Fruit fly (Drosophila melanogaster): ENCODE data around the gene mRpL15.
A peak's percentile ranks its signal among the peaks of the same experiment; 100 is the strongest.

mRpL15 gene

DNA sequence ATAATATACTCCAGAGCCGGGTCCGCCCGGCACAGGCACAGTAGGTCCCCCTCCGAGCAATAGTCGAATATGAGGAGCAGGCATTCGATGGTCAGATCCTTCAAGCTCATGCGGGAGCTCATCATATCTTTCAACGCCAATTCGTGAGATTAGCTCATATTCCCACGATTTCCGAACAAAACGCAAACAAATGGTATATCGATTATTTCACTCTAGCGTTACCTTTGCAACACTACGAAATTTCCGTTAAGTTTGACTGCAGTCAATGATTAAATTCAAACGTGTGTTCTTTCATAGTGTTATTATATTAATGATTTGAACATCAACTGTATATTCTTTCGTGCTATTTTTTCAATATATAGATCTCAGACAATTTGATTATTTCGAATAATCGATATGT is 42.7 kb downstream of the mRpL15 start, which contains the start of gene CG33969:
TSS of gene CG33969 (minus strand) at position 197 of the 400 bp plus-strand sequence.
- TF ChIP-seq CG5204 (GFP tag; optimal IDR thresholded peaks at IDR 0.05) (no peak), CG1620 (GFP tag; optimal IDR thresholded peaks at IDR 0.05) (peak; percentile 5), pad (GFP tag; optimal IDR thresholded peaks at IDR 0.05) (peak; percentile 29), Crg-1 (GFP tag; optimal IDR thresholded peaks at IDR 0.05) (peak; percentile 18), cic (GFP tag; optimal IDR thresholded peaks at IDR 0.05) (no peak), kay (GFP tag; ENCODE audit: borderline replicate concordance) (peak; percentile 49), CG11617 (GFP tag; optimal IDR thresholded peaks at IDR 0.05) (no peak), Clk (GFP tag; optimal IDR thresholded peaks at IDR 0.05) (no peak), Hr96 (GFP tag; optimal IDR thresholded peaks at IDR 0.05) (no peak), ovo (GFP tag; optimal IDR thresholded peaks at IDR 0.05) (no peak), bab1 (GFP tag; optimal IDR thresholded peaks at IDR 0.05) (peak; percentile 36), CG33017 (tag; optimal IDR thresholded peaks at IDR 0.05) (no peak), CG14711 (tag; optimal IDR thresholded peaks at IDR 0.05) (no peak), tj (GFP tag; optimal IDR thresholded peaks at IDR 0.05) (peak; percentile 2), Mnt (GFP tag; optimal IDR thresholded peaks at IDR 0.05) (no peak), CG12768 (GFP tag; optimal IDR thresholded peaks at IDR 0.05) (no peak), CG7045 (GFP tag; optimal IDR thresholded peaks at IDR 0.05) (no peak), CG7101 (tag; optimal IDR thresholded peaks at IDR 0.05) (peak; percentile 22), cnc (optimal IDR thresholded peaks at IDR 0.05) (no peak)

DNA sequence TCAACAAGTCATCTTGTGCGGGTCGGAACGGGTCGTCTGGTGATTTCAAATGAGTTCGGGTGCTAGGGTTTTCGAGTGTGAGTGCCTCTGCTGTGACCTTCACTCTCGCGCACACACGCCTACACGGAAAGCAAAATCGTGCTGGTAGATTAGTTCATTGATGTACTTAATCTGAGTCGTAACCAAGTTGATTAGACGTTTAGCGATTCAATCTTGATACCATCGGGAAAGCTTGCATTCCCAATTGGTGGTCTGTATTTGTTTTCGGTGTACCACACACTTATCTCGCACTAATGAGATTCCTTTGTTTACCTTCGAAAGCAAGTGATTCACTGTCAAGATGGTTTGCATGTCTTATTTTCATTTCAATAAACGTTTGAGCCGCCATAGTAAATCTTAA is 47.0 kb downstream of the mRpL15 start:
- TF ChIP-seq CG7045 (GFP tag; optimal IDR thresholded peaks at IDR 0.05) (no peak), tj (GFP tag; optimal IDR thresholded peaks at IDR 0.05) (no peak), CG12768 (GFP tag; optimal IDR thresholded peaks at IDR 0.05) (no peak), kay (GFP tag; ENCODE audit: borderline replicate concordance) (peak; percentile 94), bab1 (GFP tag; optimal IDR thresholded peaks at IDR 0.05) (no peak), ovo (GFP tag; optimal IDR thresholded peaks at IDR 0.05) (no peak), Mnt (GFP tag; optimal IDR thresholded peaks at IDR 0.05) (peak; percentile 50), CG14711 (tag; optimal IDR thresholded peaks at IDR 0.05) (peak; percentile 21), pad (GFP tag; optimal IDR thresholded peaks at IDR 0.05) (no peak), CG1620 (GFP tag; optimal IDR thresholded peaks at IDR 0.05) (no peak), CG11617 (GFP tag; optimal IDR thresholded peaks at IDR 0.05) (no peak), CG5204 (GFP tag; optimal IDR thresholded peaks at IDR 0.05) (no peak), CG7101 (tag; optimal IDR thresholded peaks at IDR 0.05) (peak; percentile 41), Clk (GFP tag; optimal IDR thresholded peaks at IDR 0.05) (no peak), cnc (optimal IDR thresholded peaks at IDR 0.05) (no peak), toe (GFP tag; optimal IDR thresholded peaks at IDR 0.05) (no peak), Crg-1 (GFP tag; optimal IDR thresholded peaks at IDR 0.05) (no peak), Hr96 (GFP tag; optimal IDR thresholded peaks at IDR 0.05) (no peak), cic (GFP tag; optimal IDR thresholded peaks at IDR 0.05) (peak; percentile 89), CG33017 (tag; optimal IDR thresholded peaks at IDR 0.05) (peak; percentile 41)

DNA sequence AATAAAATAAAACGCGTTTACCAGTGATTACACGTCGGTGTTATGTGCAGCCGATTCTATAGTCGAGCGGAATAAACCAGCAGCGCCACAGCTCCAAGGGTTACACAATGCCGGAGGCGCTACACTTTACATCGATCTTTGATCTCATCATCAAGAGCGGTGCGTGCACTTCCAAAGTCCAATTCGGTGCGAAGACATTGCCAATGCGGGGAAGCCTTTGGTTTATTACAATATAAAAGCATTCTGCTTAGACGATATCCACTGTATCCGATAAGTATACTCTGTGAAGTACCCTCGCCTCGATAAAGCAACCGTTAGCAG is 48.2 kb downstream of the mRpL15 start:
- peak; percentile 4 for TF ChIP-seq CG12768 (GFP tag; optimal IDR thresholded peaks at IDR 0.05)
- TF ChIP-seq Mnt (GFP tag; optimal IDR thresholded peaks at IDR 0.05): no peak

DNA sequence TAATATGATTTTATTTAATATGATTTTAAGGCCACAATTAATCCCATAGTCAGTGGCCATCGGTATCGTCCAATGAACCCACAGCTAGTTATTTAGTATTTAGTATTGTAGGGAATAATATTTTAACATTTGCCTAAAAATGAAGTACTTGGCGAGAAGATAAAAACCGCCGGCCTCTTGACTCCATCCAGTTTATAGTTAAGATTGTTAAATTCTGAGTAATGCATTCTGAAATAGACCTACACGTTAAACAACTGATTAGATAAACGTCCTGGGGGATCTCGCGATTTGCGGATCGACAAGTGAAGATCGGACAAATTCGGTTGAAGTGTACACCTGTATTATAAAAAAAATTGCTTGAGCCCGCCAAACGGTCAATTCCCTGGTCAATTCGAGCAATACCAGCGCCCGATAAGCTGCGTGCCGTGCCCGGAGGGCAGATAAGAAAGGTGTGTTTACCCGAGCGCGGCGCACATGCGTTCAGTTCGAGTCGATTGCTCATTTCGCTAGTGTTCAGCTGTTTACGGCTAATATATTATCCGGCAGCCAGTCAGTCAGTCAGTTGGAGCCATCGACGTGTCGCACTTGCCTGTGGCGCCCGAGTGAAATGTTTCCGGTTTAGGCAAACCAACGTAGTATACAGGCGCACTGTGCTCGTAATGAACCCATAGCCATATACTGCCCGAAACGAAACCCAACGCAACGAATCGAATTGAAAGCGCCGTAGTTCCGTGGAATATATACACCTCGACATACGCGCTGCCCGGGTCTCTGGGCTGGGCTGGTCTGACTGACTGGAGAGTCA is 48.8 kb downstream of the mRpL15 start:
- TF ChIP-seq Mnt (GFP tag; optimal IDR thresholded peaks at IDR 0.05) (peak; percentile 82), kay (GFP tag; ENCODE audit: borderline replicate concordance) (peak; percentile 52), CG33017 (tag; optimal IDR thresholded peaks at IDR 0.05) (peak; percentile 10), cic (GFP tag; optimal IDR thresholded peaks at IDR 0.05) (peak; percentile 91), CG1620 (GFP tag; optimal IDR thresholded peaks at IDR 0.05) (no peak), cnc (optimal IDR thresholded peaks at IDR 0.05) (no peak)

DNA sequence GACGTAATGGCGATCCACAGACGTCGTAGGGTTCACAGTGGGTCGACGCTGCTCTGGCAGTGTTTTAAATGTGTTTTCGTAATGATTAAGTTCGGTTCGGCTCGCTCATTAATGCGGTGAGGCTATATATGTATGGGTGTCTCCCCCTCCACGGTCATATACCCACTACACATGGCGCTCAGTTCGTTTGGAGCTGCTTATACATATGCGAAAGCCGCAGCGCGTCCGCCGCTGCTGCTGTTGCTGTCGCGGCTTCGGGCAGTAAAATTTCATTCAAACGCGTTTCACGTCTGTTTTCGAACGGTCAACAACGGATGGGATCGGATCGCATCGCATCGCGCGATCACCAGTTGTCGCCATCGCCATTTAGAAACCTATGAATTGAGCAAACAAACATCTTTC is 50.0 kb downstream of the mRpL15 start:
- no peak for TF ChIP-seq Crg-1 (GFP tag; optimal IDR thresholded peaks at IDR 0.05)
- TF ChIP-seq toe (GFP tag; optimal IDR thresholded peaks at IDR 0.05): no peak
- peak; percentile 91 for TF ChIP-seq cic (GFP tag; optimal IDR thresholded peaks at IDR 0.05)
- no peak for TF ChIP-seq cnc (optimal IDR thresholded peaks at IDR 0.05)
- TF ChIP-seq bab1 (GFP tag; optimal IDR thresholded peaks at IDR 0.05): no peak
- TF ChIP-seq CG33017 (tag; optimal IDR thresholded peaks at IDR 0.05): no peak
- TF ChIP-seq kay (GFP tag; ENCODE audit: borderline replicate concordance): no peak
- TF ChIP-seq CG14711 (tag; optimal IDR thresholded peaks at IDR 0.05): no peak
- no peak for TF ChIP-seq CG11617 (GFP tag; optimal IDR thresholded peaks at IDR 0.05)
- peak; percentile 3 for TF ChIP-seq Clk (GFP tag; optimal IDR thresholded peaks at IDR 0.05)
- TF ChIP-seq tj (GFP tag; optimal IDR thresholded peaks at IDR 0.05): peak; percentile 11
- TF ChIP-seq CG1620 (GFP tag; optimal IDR thresholded peaks at IDR 0.05): no peak
- TF ChIP-seq ovo (GFP tag; optimal IDR thresholded peaks at IDR 0.05): peak; percentile 30
- peak; percentile 19 for TF ChIP-seq CG7045 (GFP tag; optimal IDR thresholded peaks at IDR 0.05)
- peak; percentile 76 for TF ChIP-seq Mnt (GFP tag; optimal IDR thresholded peaks at IDR 0.05)
- no peak for TF ChIP-seq CG5204 (GFP tag; optimal IDR thresholded peaks at IDR 0.05)
- peak; percentile 57 for TF ChIP-seq CG12768 (GFP tag; optimal IDR thresholded peaks at IDR 0.05)
- peak; percentile 46 for TF ChIP-seq Hr96 (GFP tag; optimal IDR thresholded peaks at IDR 0.05)
- peak; percentile 93 for TF ChIP-seq pad (GFP tag; optimal IDR thresholded peaks at IDR 0.05)

DNA sequence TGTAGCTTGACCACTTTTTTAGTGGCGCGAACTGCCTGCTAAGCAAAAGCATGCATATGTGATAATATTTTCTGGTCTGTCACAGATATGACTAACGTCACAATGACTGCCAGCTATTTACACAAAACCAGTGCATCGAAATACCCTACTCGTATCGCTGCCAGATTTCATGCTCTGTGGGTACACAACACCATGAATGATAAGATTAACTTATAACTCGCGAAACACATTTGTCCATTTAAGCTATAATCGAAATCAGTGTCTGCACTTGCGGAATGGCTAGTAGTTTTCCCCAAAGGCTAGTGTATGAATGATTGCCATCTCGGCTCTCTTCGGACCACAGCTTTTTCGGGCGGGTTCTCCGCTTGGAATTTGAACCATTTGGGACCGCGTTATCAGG is 50.6 kb downstream of the mRpL15 start:
- TF ChIP-seq CG33017 (tag; optimal IDR thresholded peaks at IDR 0.05) (no peak), CG7101 (tag; optimal IDR thresholded peaks at IDR 0.05) (no peak), Hr96 (GFP tag; optimal IDR thresholded peaks at IDR 0.05) (no peak), Clk (GFP tag; optimal IDR thresholded peaks at IDR 0.05) (no peak), cnc (optimal IDR thresholded peaks at IDR 0.05) (peak in 1 of 2 experiments; percentile 39), toe (GFP tag; optimal IDR thresholded peaks at IDR 0.05) (no peak), cic (GFP tag; optimal IDR thresholded peaks at IDR 0.05) (peak; percentile 51), Crg-1 (GFP tag; optimal IDR thresholded peaks at IDR 0.05) (no peak), CG1620 (GFP tag; optimal IDR thresholded peaks at IDR 0.05) (no peak), CG12768 (GFP tag; optimal IDR thresholded peaks at IDR 0.05) (no peak), CG7045 (GFP tag; optimal IDR thresholded peaks at IDR 0.05) (peak; percentile 15), ovo (GFP tag; optimal IDR thresholded peaks at IDR 0.05) (no peak), CG14711 (tag; optimal IDR thresholded peaks at IDR 0.05) (no peak), bab1 (GFP tag; optimal IDR thresholded peaks at IDR 0.05) (no peak), CG5204 (GFP tag; optimal IDR thresholded peaks at IDR 0.05) (no peak), kay (GFP tag; ENCODE audit: borderline replicate concordance) (peak; percentile 85), Mnt (GFP tag; optimal IDR thresholded peaks at IDR 0.05) (peak; percentile 1), CG11617 (GFP tag; optimal IDR thresholded peaks at IDR 0.05) (no peak), tj (GFP tag; optimal IDR thresholded peaks at IDR 0.05) (peak; percentile 70), pad (GFP tag; optimal IDR thresholded peaks at IDR 0.05) (no peak)
